Worm (Caenorhabditis elegans) whole organism, mixed stage, embryonic: Measurements from ENCODE around the gene snt-3.

Experiments
- ceh-43 ChIP-seq: fragments of 200-800 bp; sonication (Bioruptor generic); optimal IDR thresholded peaks from 2 replicates; lab custom pipeline; 2018; ENCODE audit warnings: mild to moderate bottlenecking, missing genetic modification characterization, moderate library complexity, missing compliant biosample characterization
- cnd-1 ChIP-seq: fragments of 200-800 bp; sonication (Bioruptor generic); optimal IDR thresholded peaks from 2 replicates; lab custom pipeline; 2018; ENCODE audit warnings: mild to moderate bottlenecking, missing genetic modification characterization, missing compliant biosample characterization
- elt-1 ChIP-seq: sonication (generic microtip); optimal IDR thresholded peaks from 2 replicates; lab custom pipeline; 2017; ENCODE audit warnings: missing genetic modification characterization, mild to moderate bottlenecking, missing compliant biosample characterization, antibody characterized with exemption, moderate library complexity, borderline replicate concordance; ENCODE audit not compliant: insufficient read depth
- elt-3 ChIP-seq: fragments of 150-350 bp; optimal IDR thresholded peaks from 2 replicates; lab custom pipeline; 2014; ENCODE audit warnings: missing biosample characterization, missing genetic modification characterization
- lin-13 ChIP-seq: fragments of 150-350 bp; optimal IDR thresholded peaks from 2 replicates; lab custom pipeline; 2014; ENCODE audit warnings: missing biosample characterization, missing genetic modification characterization
- mab-5 ChIP-seq: fragments of 150-350 bp; optimal IDR thresholded peaks from 2 replicates; lab custom pipeline; 2014; ENCODE audit warnings: missing biosample characterization, missing genetic modification characterization
- nhr-12 ChIP-seq: fragments of 150-350 bp; optimal IDR thresholded peaks from 2 replicates; lab custom pipeline; 2014; ENCODE audit warnings: missing biosample characterization, missing genetic modification characterization
- nhr-237 ChIP-seq: fragments of 150-350 bp; optimal IDR thresholded peaks from 2 replicates; lab custom pipeline; 2014; ENCODE audit warnings: missing biosample characterization, missing genetic modification characterization
- snpc-4 ChIP-seq: fragments of 150-350 bp; optimal IDR thresholded peaks from 2 replicates; lab custom pipeline; 2014; ENCODE audit warnings: missing biosample characterization, missing genetic modification characterization
- tbx-8 ChIP-seq: fragments of 200-800 bp; sonication (Bioruptor generic); optimal IDR thresholded peaks from 2 replicates; lab custom pipeline; 2018; ENCODE audit warnings: mild to moderate bottlenecking, missing genetic modification characterization, moderate library complexity, missing compliant biosample characterization
- unc-39 ChIP-seq: fragments of 150-350 bp; optimal IDR thresholded peaks from 2 replicates; lab custom pipeline; 2014; ENCODE audit warnings: missing biosample characterization, missing genetic modification characterization
- unc-62 ChIP-seq: fragments of 150-350 bp; optimal IDR thresholded peaks from 2 replicates; lab custom pipeline; 2014; ENCODE audit warnings: missing biosample characterization, missing genetic modification reagents, missing genetic modification characterization

ce11 chrV:1341276-1342050 lies 29.4 kb downstream of the snt-3 start:
- TF ChIP-seq unc-39 (no peak), elt-1 (tag; lab: Kevin White, UChicago) (no peak), cnd-1 (tag; lab: Kevin White, UChicago) (no peak), ceh-43 (GFP tag; lab: Kevin White, UChicago) (no peak), unc-62 (GFP tag; lab: Kevin White, UChicago) (no peak), nhr-237 (no peak), mab-5 (no peak), elt-3 (tag; lab: Kevin White, UChicago) (no peak), snpc-4 (tag; lab: Kevin White, UChicago) (no peak), lin-13 (tag; lab: Kevin White, UChicago) (no peak), nhr-12 (tag; lab: Kevin White, UChicago) (no peak), tbx-8 (GFP tag; lab: Kevin White, UChicago) (no peak)
